Worm (Caenorhabditis elegans) whole organism, late embryonic: ENCODE results near the gene F45F2.9.
A peak's percentile ranks its signal among the peaks of the same experiment; 100 is the strongest.
"Not testable (repeated sequence)": the region's sequence is repeated elsewhere in the genome, so short reads cannot be mapped to it uniquely, and the experiment has no call there.

ENCODE experiments used
- F13H6.1 ChIP-seq: sonication (generic microtip); optimal IDR thresholded peaks from 2 replicates; lab custom pipeline; 2016; ENCODE audit warnings: missing genetic modification characterization, missing compliant biosample characterization
- K02D7.2 ChIP-seq: sonication (generic microtip); optimal IDR thresholded peaks from 2 replicates; lab custom pipeline; 2017; ENCODE audit warnings: mild to moderate bottlenecking, missing genetic modification characterization, missing compliant biosample characterization
- T23F11.4 ChIP-seq: fragments of 200-800 bp; sonication (Bioruptor generic); optimal IDR thresholded peaks from 2 replicates; lab custom pipeline; 2018; ENCODE audit warnings: mild to moderate bottlenecking, missing genetic modification characterization, missing compliant biosample characterization
- ama-1 ChIP-seq: fragments of 150-350 bp; optimal IDR thresholded peaks from 2 replicates; lab custom pipeline; 2014
- ceh-14 ChIP-seq: sonication (generic microtip); optimal IDR thresholded peaks from 2 replicates; lab custom pipeline; 2016; ENCODE audit warnings: missing genotype, missing genetic modification characterization, missing compliant biosample characterization
- ceh-18 ChIP-seq: sonication (generic microtip); optimal IDR thresholded peaks from 2 replicates; lab custom pipeline; 2016; ENCODE audit warnings: missing genetic modification characterization, missing compliant biosample characterization
- ceh-22 ChIP-seq: sonication (generic microtip); optimal IDR thresholded peaks from 2 replicates; lab custom pipeline; 2017; ENCODE audit warnings: missing biosample characterization, missing genetic modification characterization
- ceh-30 ChIP-seq: fragments of 150-350 bp; optimal IDR thresholded peaks from 2 replicates; lab custom pipeline; 2014; ENCODE audit warnings: missing biosample characterization, missing genetic modification characterization
- ceh-31 ChIP-seq: sonication (generic microtip); optimal IDR thresholded peaks from 2 replicates; lab custom pipeline; 2016; ENCODE audit warnings: missing genetic modification characterization, missing compliant biosample characterization
- ceh-34 ChIP-seq: sonication (generic microtip); optimal IDR thresholded peaks from 2 replicates; lab custom pipeline; 2016; ENCODE audit warnings: mild to moderate bottlenecking, missing genetic modification characterization, missing compliant biosample characterization
- ceh-6 ChIP-seq: fragments of 200-800 bp; sonication (Bioruptor generic); optimal IDR thresholded peaks from 2 replicates; lab custom pipeline; 2018; ENCODE audit warnings: mild to moderate bottlenecking, missing genetic modification characterization, missing compliant biosample characterization
- ceh-9 ChIP-seq: sonication (generic microtip); optimal IDR thresholded peaks from 2 replicates; lab custom pipeline; 2016; ENCODE audit warnings: mild to moderate bottlenecking, missing genetic modification characterization, inconsistent platforms, missing compliant biosample characterization
- dve-1 ChIP-seq: sonication (generic microtip); optimal IDR thresholded peaks from 2 replicates; lab custom pipeline; 2017; ENCODE audit warnings: antibody characterized with exemption, mild to moderate bottlenecking, missing genetic modification characterization, missing compliant biosample characterization
- elt-2 ChIP-seq: sonication (generic microtip); optimal IDR thresholded peaks from 2 replicates; lab custom pipeline; 2016; ENCODE audit warnings: missing genetic modification reagents, missing genetic modification characterization, missing compliant biosample characterization
- elt-4 ChIP-seq: sonication (generic microtip); optimal IDR thresholded peaks from 2 replicates; lab custom pipeline; 2016; ENCODE audit warnings: missing genetic modification characterization, missing compliant biosample characterization
- ets-4 ChIP-seq: sonication (generic microtip); optimal IDR thresholded peaks from 2 replicates; lab custom pipeline; 2016; ENCODE audit warnings: missing genetic modification characterization, missing compliant biosample characterization
- eyg-1 ChIP-seq: sonication (generic microtip); optimal IDR thresholded peaks from 2 replicates; lab custom pipeline; 2016; ENCODE audit warnings: missing genotype, missing genetic modification characterization, missing compliant biosample characterization
- fkh-10 ChIP-seq: fragments of 150-350 bp; optimal IDR thresholded peaks from 2 replicates; lab custom pipeline; 2014; ENCODE audit warnings: missing biosample characterization, missing genetic modification reagents, missing genetic modification characterization
- fkh-6 ChIP-seq: sonication (generic microtip); optimal IDR thresholded peaks from 2 replicates; lab custom pipeline; 2016; ENCODE audit warnings: missing genetic modification characterization, missing compliant biosample characterization
- gmeb-2 ChIP-seq: sonication (generic microtip); optimal IDR thresholded peaks from 2 replicates; lab custom pipeline; 2016; ENCODE audit warnings: missing genetic modification characterization, inconsistent platforms, missing compliant biosample characterization
- hlh-13 ChIP-seq: fragments of 200-800 bp; sonication (Bioruptor generic); optimal IDR thresholded peaks from 2 replicates; lab custom pipeline; 2018; ENCODE audit warnings: mild to moderate bottlenecking, missing genetic modification characterization, missing compliant biosample characterization
- hlh-15 ChIP-seq: sonication (generic microtip); optimal IDR thresholded peaks from 2 replicates; lab custom pipeline; 2016; ENCODE audit warnings: missing genetic modification characterization, missing compliant biosample characterization
- hlh-30 ChIP-seq: sonication (generic microtip); optimal IDR thresholded peaks from 2 replicates; lab custom pipeline; 2017; ENCODE audit warnings: antibody characterized with exemption, missing genetic modification characterization, missing compliant biosample characterization; ENCODE audit not compliant: insufficient read depth
- lim-6 ChIP-seq: sonication (generic microtip); optimal IDR thresholded peaks from 2 replicates; lab custom pipeline; 2016; ENCODE audit warnings: missing genetic modification characterization, missing compliant biosample characterization
- mec-3 ChIP-seq: sonication (generic microtip); optimal IDR thresholded peaks from 2 replicates; lab custom pipeline; 2016; ENCODE audit warnings: borderline replicate concordance, missing genetic modification characterization, missing compliant biosample characterization
- npax-4 ChIP-seq: sonication (generic microtip); optimal IDR thresholded peaks from 2 replicates; lab custom pipeline; 2016; ENCODE audit warnings: missing genetic modification characterization, missing compliant biosample characterization
- odd-2 ChIP-seq: sonication (generic microtip); optimal IDR thresholded peaks from 2 replicates; lab custom pipeline; 2017; ENCODE audit warnings: antibody characterized with exemption, mild to moderate bottlenecking, missing genetic modification characterization, missing compliant biosample characterization
- pax-1 ChIP-seq: fragments of 150-350 bp; optimal IDR thresholded peaks from 2 replicates; lab custom pipeline; 2014; ENCODE audit warnings: missing biosample characterization, missing genetic modification characterization
- pha-2 ChIP-seq: sonication (generic microtip); optimal IDR thresholded peaks from 2 replicates; lab custom pipeline; 2017; ENCODE audit warnings: mild to moderate bottlenecking, missing genetic modification characterization, missing compliant biosample characterization
- pha-4 ChIP-seq: fragments of 150-350 bp; optimal IDR thresholded peaks from 2 replicates; lab custom pipeline; 2018; ENCODE audit warnings: missing biosample characterization, missing genetic modification reagents, missing genetic modification characterization
- ref-2 ChIP-seq: sonication (generic microtip); optimal IDR thresholded peaks from 2 replicates; lab custom pipeline; 2016; ENCODE audit warnings: missing genetic modification characterization, missing compliant biosample characterization
- sox-2 ChIP-seq: fragments of 200-800 bp; sonication (Bioruptor generic); IDR thresholded peaks from 2 replicates; pipeline ENCODE4 v1.3.6; 2022; ENCODE audit warnings: missing genetic modification reagents, missing genetic modification characterization, missing compliant biosample characterization
- unc-3 ChIP-seq, 2 experiments: fragments of 200-800 bp in 1 of 2; sonication (Bioruptor generic) in 1 of 2; sonication (generic microtip) in 1 of 2; conservative IDR thresholded peaks in 1 of 2; optimal IDR thresholded peaks in 1 of 2; 2 replicates each; pipeline versions ENCODE4 v1.3.6 to Lab custom; 2016 to 2022; ENCODE audit warnings: missing compliant biosample characterization in 2 of 2, missing genetic modification characterization in 2 of 2, missing genetic modification reagents in 1 of 2
- unc-86 ChIP-seq: sonication (generic microtip); optimal IDR thresholded peaks from 2 replicates; lab custom pipeline; 2016; ENCODE audit warnings: missing genetic modification characterization, missing compliant biosample characterization
- zip-5 ChIP-seq: sonication (generic microtip); optimal IDR thresholded peaks from 2 replicates; lab custom pipeline; 2016; ENCODE audit warnings: missing genetic modification characterization, missing compliant biosample characterization
- ztf-16 ChIP-seq: sonication (generic microtip); optimal IDR thresholded peaks from 2 replicates; lab custom pipeline; 2017; ENCODE audit warnings: missing genetic modification characterization, missing compliant biosample characterization

F45F2.9 gene

DNA sequence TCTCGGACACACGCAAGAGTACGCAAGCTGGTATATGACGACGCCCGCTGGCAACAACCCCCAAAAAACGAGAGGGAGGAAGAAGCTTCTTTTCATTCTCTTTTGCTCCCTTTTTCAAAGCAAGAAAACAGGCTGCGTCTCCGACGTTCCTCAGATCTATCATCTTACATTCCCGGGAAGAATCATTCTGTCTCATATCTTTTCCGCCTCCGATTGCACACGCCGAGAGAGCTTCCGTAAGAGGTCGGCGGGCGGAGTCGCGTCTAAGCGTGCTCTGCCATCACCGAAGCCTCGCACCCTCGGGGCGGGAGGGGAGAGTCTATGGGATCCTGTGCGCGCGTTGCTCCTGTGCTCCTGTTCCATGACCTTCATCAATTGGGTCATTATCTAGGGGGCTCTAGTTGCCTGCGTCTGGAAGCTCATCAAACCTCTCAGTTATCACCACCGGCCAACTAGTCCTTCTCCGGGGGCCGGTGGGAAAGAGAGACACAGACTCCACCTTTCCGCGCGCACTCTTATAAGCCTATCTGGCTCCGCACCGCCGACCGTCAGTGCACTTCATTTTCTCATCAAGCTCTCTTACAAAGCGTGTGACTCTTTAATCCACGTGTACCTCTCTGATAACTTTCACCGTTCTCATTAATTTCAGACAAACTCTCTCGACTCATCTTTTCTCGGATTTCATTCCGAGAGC, 32.4 kb upstream of the F45F2.9 start, which contains the start of the genes slc-17.8 and asns-1:
slc-17.8 (minus strand) TSS at position 51 of the 694 bp plus-strand sequence.
asns-1 (plus strand) TSS at position 644 of the 694 bp plus-strand sequence.
- TF ChIP-seq elt-4 (tag; lab: Kevin White, UChicago) (peak; percentile 1), pax-1 (no peak)

DNA sequence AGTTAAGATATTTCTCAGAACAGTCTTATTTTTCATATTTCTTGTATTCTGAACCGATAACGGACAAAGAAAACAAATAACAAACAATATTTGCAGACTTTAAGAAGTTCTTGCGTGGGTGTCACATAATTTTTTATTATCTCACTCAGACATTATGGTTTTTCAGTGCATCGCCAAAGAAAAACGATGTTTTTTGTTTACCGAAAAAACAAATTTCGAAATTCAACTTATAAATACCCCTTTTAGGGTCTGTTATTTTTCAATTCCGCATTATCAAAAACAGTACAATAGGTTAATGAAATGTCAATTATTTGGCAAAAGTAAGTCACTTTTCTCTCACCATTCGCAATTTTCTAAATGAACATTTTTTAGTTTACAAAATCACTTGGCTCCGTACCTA, 23.8 kb upstream of the F45F2.9 start, which contains the start of gene otpl-4:
otpl-4 (plus strand) TSS at position 301 of the 400 bp plus-strand sequence.
- TF ChIP-seq ceh-9 (tag; lab: Kevin White, UChicago): no peak
- TF ChIP-seq dve-1 (tag; lab: Kevin White, UChicago): no peak

DNA sequence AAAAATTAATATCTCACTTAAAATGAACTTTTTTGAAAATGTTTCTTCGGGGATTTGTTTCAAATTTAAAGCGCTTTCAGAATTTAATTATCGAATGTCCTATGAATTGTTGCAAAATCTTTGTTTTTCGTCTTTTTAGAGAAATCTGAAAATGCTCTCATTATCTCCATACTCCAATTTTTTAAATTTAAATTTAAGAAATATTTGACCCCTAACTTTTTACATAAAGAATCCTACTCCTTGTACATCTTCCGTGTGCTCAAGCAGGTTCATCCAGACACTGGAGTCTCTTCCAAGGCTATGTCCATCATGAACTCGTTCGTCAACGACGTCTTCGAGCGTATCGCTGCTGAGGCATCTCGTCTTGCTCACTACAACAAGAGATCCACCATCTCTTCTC, 23.0 kb upstream of the F45F2.9 start, which contains the start of gene his-39:
his-39 (plus strand) TSS at position 301 of the 400 bp plus-strand sequence.
- TF ChIP-seq mec-3 (tag; lab: Kevin White, UChicago): no peak
- no peak for TF ChIP-seq K02D7.2 (tag; lab: Kevin White, UChicago)

DNA sequence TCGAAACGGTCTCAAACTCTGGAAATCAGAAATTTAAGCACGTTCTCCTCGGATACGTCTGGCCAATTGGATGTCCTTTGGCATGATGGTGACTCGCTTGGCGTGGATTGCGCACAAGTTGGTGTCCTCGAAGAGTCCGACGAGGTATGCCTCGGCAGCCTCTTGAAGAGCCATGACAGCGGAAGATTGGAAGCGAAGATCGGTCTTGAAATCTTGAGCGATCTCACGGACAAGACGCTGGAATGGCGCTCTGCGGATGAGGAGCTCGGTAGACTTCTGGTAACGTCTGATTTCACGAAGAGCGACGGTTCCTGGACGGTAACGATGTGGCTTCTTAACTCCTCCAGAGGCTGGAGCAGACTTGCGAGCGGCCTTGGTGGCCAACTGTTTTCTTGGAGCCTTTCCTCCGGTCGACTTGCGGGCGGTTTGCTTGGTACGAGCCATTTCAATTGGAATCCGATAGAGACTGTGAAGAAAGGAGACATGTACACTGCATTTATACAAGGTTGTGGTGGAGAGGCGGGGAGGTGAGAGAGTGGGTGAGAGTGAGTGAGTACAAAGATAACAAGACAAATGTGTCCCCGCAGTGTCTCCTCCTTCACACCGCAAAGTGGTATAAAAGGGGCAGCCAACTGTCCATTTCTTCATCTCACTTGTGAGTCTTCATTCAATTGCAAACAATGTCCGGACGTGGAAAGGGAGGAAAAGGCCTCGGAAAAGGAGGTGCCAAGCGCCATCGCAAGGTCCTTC, 21.4 kb upstream of the F45F2.9 start, which contains the start of the genes his-6 and his-5:
his-6 (minus strand) TSS at position 444 of the 750 bp plus-strand sequence.
his-5 (plus strand) TSS at position 681 of the 750 bp plus-strand sequence.
- TF ChIP-seq sox-2 (GFP tag; lab: Robert Waterston, UW): peak; percentile 30
- TF ChIP-seq unc-3 (GFP tag; conservative IDR thresholded peaks at IDR 0.05; lab: Robert Waterston, UW): peak; percentile 61
- TF ChIP-seq unc-3 (tag; optimal IDR thresholded peaks at IDR 0.05; lab: Kevin White, UChicago): not testable (repeated sequence)
- TF ChIP-seq ref-2 (tag; lab: Kevin White, UChicago): peak; percentile 51
- TF ChIP-seq ceh-31 (tag; lab: Kevin White, UChicago): peak; percentile 52

DNA sequence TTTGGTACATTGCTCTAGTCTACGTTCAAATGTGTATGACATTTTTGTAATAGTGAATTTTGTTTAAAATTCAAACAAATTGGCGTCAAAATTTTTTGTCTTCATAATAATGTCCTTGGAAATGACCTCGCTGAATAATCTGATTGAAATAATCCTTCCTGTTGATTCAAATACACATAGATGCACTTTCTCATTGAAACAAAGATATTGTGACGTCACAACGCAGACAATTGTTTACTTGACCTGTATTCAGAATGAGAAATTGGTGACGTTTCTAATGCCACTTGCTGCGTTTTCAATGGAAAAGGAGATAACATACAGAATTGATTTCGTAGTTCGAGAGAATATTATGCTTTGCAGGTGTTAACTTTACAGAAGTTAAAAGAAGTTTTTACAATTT, 20.7 kb upstream of the F45F2.9 start:
- TF ChIP-seq eyg-1 (tag; lab: Kevin White, UChicago): no peak
- TF ChIP-seq elt-4 (tag; lab: Kevin White, UChicago): no peak
- TF ChIP-seq odd-2 (tag; lab: Kevin White, UChicago): no peak
- no peak for TF ChIP-seq ets-4
- TF ChIP-seq ztf-16 (tag; lab: Kevin White, UChicago): no peak
- no peak for TF ChIP-seq fkh-6
- TF ChIP-seq pax-1: no peak
- TF ChIP-seq gmeb-2 (tag; lab: Kevin White, UChicago): no peak
- TF ChIP-seq hlh-15 (tag; lab: Kevin White, UChicago): no peak
- TF ChIP-seq ama-1 (lab: Kevin White, UChicago): no peak

DNA sequence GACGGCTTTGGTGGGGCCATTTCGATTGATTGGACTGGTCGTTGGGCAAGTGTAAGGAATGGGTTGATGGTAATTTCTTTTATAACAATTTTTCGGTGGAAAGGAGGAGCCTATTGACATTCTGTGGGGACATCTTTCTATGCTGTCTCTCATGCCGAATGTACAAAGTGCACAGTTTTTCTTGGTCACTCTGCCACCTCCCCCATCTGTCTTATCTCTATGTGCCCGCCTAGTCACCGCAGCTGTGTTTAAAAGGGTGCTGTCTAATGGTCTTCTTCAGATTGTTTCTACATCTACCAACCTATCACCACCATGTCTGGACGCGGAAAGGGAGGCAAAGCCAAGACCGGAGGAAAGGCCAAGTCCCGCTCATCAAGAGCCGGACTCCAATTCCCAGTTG, 19.8 kb upstream of the F45F2.9 start, which contains the start of the genes his-8 and his-7:
his-8 (minus strand) TSS at position 20 of the 400 bp plus-strand sequence.
his-7 (plus strand) TSS at position 313 of the 400 bp plus-strand sequence.
- not testable (repeated sequence) for TF ChIP-seq pax-1; ztf-16 (tag; lab: Kevin White, UChicago); elt-2 (tag; lab: Kevin White, UChicago)

DNA sequence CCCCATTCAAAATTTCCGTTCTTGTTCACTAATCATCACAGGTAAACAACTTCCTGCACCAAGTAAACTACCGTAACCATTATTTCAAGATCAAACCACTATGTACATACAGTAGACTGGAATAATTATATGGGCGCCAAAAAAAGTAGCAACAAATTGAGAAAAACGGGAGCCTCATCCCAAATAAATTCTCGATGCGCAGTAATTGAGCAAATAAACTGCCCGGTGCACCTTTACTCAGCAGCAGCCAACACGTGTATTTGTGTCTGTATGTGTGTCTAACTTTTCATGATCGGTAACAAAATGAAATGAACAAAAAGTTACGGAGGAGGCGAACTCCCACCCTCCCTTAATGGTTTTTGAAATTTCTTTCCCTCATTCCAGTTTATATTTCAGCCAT, 16.0 kb upstream of the F45F2.9 start, which contains the start of gene otpl-5:
otpl-5 (plus strand) TSS at position 301 of the 400 bp plus-strand sequence.
- no peak for TF ChIP-seq hlh-30 (tag; lab: Kevin White, UChicago)
- no peak for TF ChIP-seq pha-2 (tag; lab: Kevin White, UChicago)
- no peak for TF ChIP-seq ceh-30 (tag; lab: Kevin White, UChicago)
- no peak for TF ChIP-seq unc-86 (tag; lab: Kevin White, UChicago)
- TF ChIP-seq lim-6 (tag; lab: Kevin White, UChicago): no peak
- TF ChIP-seq npax-4 (tag; lab: Kevin White, UChicago): no peak
- no peak for TF ChIP-seq ceh-22 (tag; lab: Kevin White, UChicago)
- no peak for TF ChIP-seq hlh-13
- TF ChIP-seq ceh-18: no peak
- TF ChIP-seq F13H6.1 (tag; lab: Kevin White, UChicago): no peak
- no peak for TF ChIP-seq fkh-10 (GFP tag; lab: Kevin White, UChicago)
- TF ChIP-seq ceh-34 (tag; lab: Kevin White, UChicago): no peak
- TF ChIP-seq T23F11.4 (GFP tag; lab: Kevin White, UChicago): no peak
- no peak for TF ChIP-seq pha-4 (tag; lab: Kevin White, UChicago)
- no peak for TF ChIP-seq ceh-14
- TF ChIP-seq ceh-6 (GFP tag; lab: Kevin White, UChicago): no peak
- no peak for TF ChIP-seq zip-5 (tag; lab: Kevin White, UChicago)
- TF ChIP-seq, all 69 proteins: peak for 0
